Fruit fly (Drosophila melanogaster) whole organism, embryonic: Measurements from ENCODE around the gene CG32544.

Experiments used
- Adf1 ChIP-seq: fragments of 200-800 bp; sonication (Bioruptor generic); IDR thresholded peaks from 2 replicates; pipeline ENCODE4 v1.3.6; 2022; ENCODE audit warnings: missing biosample characterization, missing genetic modification characterization
- Aef1 ChIP-seq: fragments of 200-800 bp; sonication (Bioruptor generic); IDR thresholded peaks from 3 replicates; pipeline ENCODE4 v1.3.6; 2022; ENCODE audit warnings: missing biosample characterization, missing genetic modification characterization
- Asciz ChIP-seq: fragments of 200-800 bp; sonication (Bioruptor generic); optimal IDR thresholded peaks from 2 replicates; lab custom pipeline; 2017; ENCODE audit warnings: missing biosample characterization, mild to moderate bottlenecking, missing genetic modification characterization, missing genetic modification reagents
- CG12769 ChIP-seq: fragments of 200-800 bp; sonication (Bioruptor generic); optimal IDR thresholded peaks from 2 replicates; lab custom pipeline; 2019; ENCODE audit warnings: missing biosample characterization, mild to moderate bottlenecking, missing genetic modification characterization, moderate library complexity
- CG12942 ChIP-seq: fragments of 200-800 bp; sonication (Bioruptor generic); optimal IDR thresholded peaks from 3 replicates; lab custom pipeline; 2016; ENCODE audit warnings: missing biosample characterization, missing genetic modification characterization
- CG13894 ChIP-seq: fragments of 200-800 bp; sonication (Bioruptor generic); optimal IDR thresholded peaks from 3 replicates; lab custom pipeline; 2018; ENCODE audit warnings: missing biosample characterization, mild to moderate bottlenecking, missing genetic modification characterization, moderate library complexity
- CG14965 ChIP-seq: fragments of 200-800 bp; sonication (Bioruptor generic); optimal IDR thresholded peaks from 2 replicates; lab custom pipeline; 2016; ENCODE audit warnings: missing biosample characterization, missing genetic modification characterization, borderline replicate concordance
- CG15514 ChIP-seq: fragments of 200-800 bp; sonication (Bioruptor generic); optimal IDR thresholded peaks from 3 replicates; lab custom pipeline; 2017; ENCODE audit warnings: missing biosample characterization, missing genetic modification characterization, mild to moderate bottlenecking, moderate library complexity, missing genetic modification reagents
- CG1602 ChIP-seq: fragments of 200-800 bp; sonication (Bioruptor generic); optimal IDR thresholded peaks from 3 replicates; lab custom pipeline; 2016; ENCODE audit warnings: missing biosample characterization, missing genetic modification characterization
- CG1647 ChIP-seq: fragments of 200-800 bp; sonication (Bioruptor generic); optimal IDR thresholded peaks from 3 replicates; lab custom pipeline; 2016; ENCODE audit warnings: missing biosample characterization, missing genetic modification characterization
- CG16813 ChIP-seq: fragments of 200-800 bp; sonication (Bioruptor generic); IDR thresholded peaks from 3 replicates; pipeline ENCODE4 v1.3.6; 2022; ENCODE audit warnings: missing biosample characterization, missing genetic modification characterization; ENCODE audit not compliant: partially characterized antibody
- CG1792 ChIP-seq: fragments of 200-800 bp; sonication (Bioruptor generic); optimal IDR thresholded peaks from 2 replicates; lab custom pipeline; 2016; ENCODE audit warnings: missing biosample characterization, missing genetic modification characterization
- CG2712 ChIP-seq: fragments of 200-800 bp; optimal IDR thresholded peaks from 3 replicates; lab custom pipeline; 2019; ENCODE audit warnings: missing biosample characterization, mild to moderate bottlenecking, missing genetic modification characterization, moderate library complexity
- CG32532 ChIP-seq: fragments of 200-800 bp; sonication (Bioruptor generic); IDR thresholded peaks from 2 replicates; pipeline ENCODE4 v1.3.6; 2022; ENCODE audit warnings: missing biosample characterization, missing genetic modification characterization
- CG32767 ChIP-seq: fragments of 200-800 bp; sonication (Bioruptor generic); IDR thresholded peaks from 2 replicates; pipeline ENCODE4 v1.3.6; 2022; ENCODE audit warnings: missing biosample characterization, missing genetic modification characterization
- CG3281 ChIP-seq: fragments of 200-800 bp; sonication (Bioruptor generic); optimal IDR thresholded peaks from 3 replicates; lab custom pipeline; 2017; ENCODE audit warnings: missing biosample characterization, mild to moderate bottlenecking, missing genetic modification characterization
- CG42726 ChIP-seq: fragments of 200-800 bp; sonication (Bioruptor generic); IDR thresholded peaks from 2 replicates; pipeline ENCODE4 v1.3.6; 2022; ENCODE audit warnings: missing biosample characterization, missing genetic modification characterization; ENCODE audit not compliant: partially characterized antibody
- CG4854 ChIP-seq: fragments of 200-800 bp; sonication (Bioruptor generic); optimal IDR thresholded peaks from 2 replicates; lab custom pipeline; 2016; ENCODE audit warnings: missing biosample characterization, missing genetic modification characterization, inconsistent platforms
- CG7745 ChIP-seq: fragments of 200-800 bp; sonication (Bioruptor generic); optimal IDR thresholded peaks from 2 replicates; lab custom pipeline; 2018; ENCODE audit warnings: missing biosample characterization, mild to moderate bottlenecking, missing genetic modification characterization, moderate library complexity
- CG7987 ChIP-seq: fragments of 200-800 bp; sonication (Bioruptor generic); optimal IDR thresholded peaks from 2 replicates; lab custom pipeline; 2018; ENCODE audit warnings: missing biosample characterization, mild to moderate bottlenecking, missing genetic modification characterization, moderate library complexity
- CG8765 ChIP-seq: fragments of 200-800 bp; sonication (Bioruptor generic); IDR thresholded peaks from 2 replicates; pipeline ENCODE4 v1.3.6; 2022; ENCODE audit warnings: missing biosample characterization, missing genetic modification characterization
- CHES-1-like ChIP-seq: fragments of 200-800 bp; sonication (Bioruptor generic); optimal IDR thresholded peaks from 2 replicates; lab custom pipeline; 2016; ENCODE audit warnings: missing biosample characterization, missing genetic modification characterization
- Chrac-16 ChIP-seq: fragments of 200-800 bp; sonication (Bioruptor generic); optimal IDR thresholded peaks from 3 replicates; lab custom pipeline; 2016; ENCODE audit warnings: missing biosample characterization, missing genetic modification characterization
- CrebB ChIP-seq: fragments of 200-800 bp; sonication (Bioruptor generic); optimal IDR thresholded peaks from 3 replicates; lab custom pipeline; 2018; ENCODE audit warnings: missing biosample characterization, mild to moderate bottlenecking, missing genetic modification characterization
- Dip2 ChIP-seq: fragments of 200-800 bp; sonication (Bioruptor generic); IDR thresholded peaks from 2 replicates; pipeline ENCODE4 v1.3.6; 2022; ENCODE audit warnings: missing biosample characterization, missing genetic modification characterization
- Fer1 ChIP-seq: fragments of 200-800 bp; sonication (Bioruptor generic); optimal IDR thresholded peaks from 2 replicates; lab custom pipeline; 2017; ENCODE audit warnings: missing biosample characterization, mild to moderate bottlenecking, missing genetic modification characterization
- Hmr ChIP-seq: fragments of 200-800 bp; sonication (Bioruptor generic); optimal IDR thresholded peaks from 3 replicates; lab custom pipeline; 2017; ENCODE audit warnings: mild to moderate bottlenecking, missing biosample characterization, missing genetic modification reagents, missing genetic modification characterization
- MTF-1 ChIP-seq: fragments of 200-800 bp; sonication (Bioruptor generic); optimal IDR thresholded peaks from 2 replicates; lab custom pipeline; 2018; ENCODE audit warnings: missing biosample characterization, mild to moderate bottlenecking, missing genetic modification characterization, borderline replicate concordance
- Max ChIP-seq: fragments of 200-800 bp; sonication (Bioruptor generic); optimal IDR thresholded peaks from 2 replicates; lab custom pipeline; 2016; ENCODE audit warnings: missing biosample characterization, mild to moderate bottlenecking, missing genetic modification characterization
- Meics ChIP-seq: fragments of 200-800 bp; sonication (Bioruptor generic); optimal IDR thresholded peaks from 2 replicates; lab custom pipeline; 2017; ENCODE audit warnings: missing biosample characterization, mild to moderate bottlenecking, missing genetic modification characterization
- Ptx1 ChIP-seq: fragments of 200-800 bp; sonication (Bioruptor generic); IDR thresholded peaks from 2 replicates; pipeline ENCODE4 v1.3.6; 2022; ENCODE audit warnings: missing biosample characterization, missing genetic modification characterization
- Xbp1 ChIP-seq: fragments of 200-800 bp; sonication (Bioruptor generic); optimal IDR thresholded peaks from 3 replicates; lab custom pipeline; 2016; ENCODE audit warnings: missing biosample characterization, mild to moderate bottlenecking, missing genetic modification characterization
- ap ChIP-seq: fragments of 200-800 bp; sonication (Bioruptor generic); IDR thresholded peaks from 2 replicates; pipeline ENCODE4 v1.3.6; 2022; ENCODE audit warnings: missing biosample characterization, missing genetic modification characterization
- bowl ChIP-seq: fragments of 200-800 bp; sonication (Bioruptor generic); IDR thresholded peaks from 2 replicates; pipeline ENCODE4 v1.3.6; 2022; ENCODE audit warnings: missing biosample characterization, missing genetic modification characterization
- chm ChIP-seq: fragments of 200-800 bp; sonication (Bioruptor generic); IDR thresholded peaks from 2 replicates; pipeline ENCODE4 v1.3.6; 2022; ENCODE audit warnings: missing biosample characterization, missing genetic modification characterization
- esg ChIP-seq: fragments of 200-800 bp; sonication (Bioruptor generic); conservative IDR thresholded peaks from 2 replicates; pipeline ENCODE4 v1.3.6; 2022; ENCODE audit warnings: missing biosample characterization, missing genetic modification characterization
- eyg ChIP-seq: fragments of 200-800 bp; sonication (Bioruptor generic); optimal IDR thresholded peaks from 3 replicates; lab custom pipeline; 2016; ENCODE audit warnings: missing biosample characterization, missing genetic modification characterization
- hb ChIP-seq: fragments of 200-800 bp; sonication (Bioruptor generic); IDR thresholded peaks from 3 replicates; pipeline ENCODE4 v1.3.6; 2022; ENCODE audit warnings: missing biosample characterization, missing genetic modification characterization; ENCODE audit not compliant: partially characterized antibody
- klu ChIP-seq: fragments of 200-800 bp; sonication (Bioruptor generic); IDR thresholded peaks from 2 replicates; pipeline ENCODE4 v1.3.6; 2022; ENCODE audit warnings: missing biosample characterization, missing genetic modification characterization
- pan ChIP-seq, 4 experiments: fragments of >200 bp in 3 of 4; fragments of 200-800 bp in 1 of 4; sonication (Bioruptor generic) in 1 of 4; optimal IDR thresholded peaks in 3 of 4; IDR thresholded peaks in 1 of 4; 2 replicates each; pipeline versions ENCODE4 v1.3.6 to Lab custom; 2017 to 2022; ENCODE audit warnings: missing biosample characterization in 2 of 4, missing genetic modification characterization in 2 of 4, mixed read lengths in 1 of 4
- pb ChIP-seq: fragments of 200-800 bp; sonication (Bioruptor generic); optimal IDR thresholded peaks from 3 replicates; lab custom pipeline; 2016; ENCODE audit warnings: missing biosample characterization, missing genetic modification characterization
- pho ChIP-seq: fragments of 200-800 bp; sonication (Bioruptor generic); optimal IDR thresholded peaks from 2 replicates; lab custom pipeline; 2016; ENCODE audit warnings: missing biosample characterization, missing genetic modification characterization
- psq ChIP-seq: fragments of 200-800 bp; sonication (Bioruptor generic); optimal IDR thresholded peaks from 2 replicates; lab custom pipeline; 2017; ENCODE audit warnings: missing biosample characterization, missing genetic modification characterization
- ro ChIP-seq: fragments of 200-800 bp; sonication (Bioruptor generic); IDR thresholded peaks from 2 replicates; pipeline ENCODE4 v1.3.6; 2022; ENCODE audit warnings: missing biosample characterization, missing genetic modification characterization
- row ChIP-seq: fragments of 200-800 bp; sonication (Bioruptor generic); IDR thresholded peaks from 3 replicates; pipeline ENCODE4 v1.3.6; 2022; ENCODE audit warnings: missing biosample characterization, missing genetic modification characterization
- sd ChIP-seq: fragments of 200-800 bp; sonication (Bioruptor generic); optimal IDR thresholded peaks from 3 replicates; lab custom pipeline; 2018; ENCODE audit warnings: missing biosample characterization, mild to moderate bottlenecking, missing genetic modification characterization, moderate library complexity
- sima ChIP-seq: fragments of 200-800 bp; sonication (Bioruptor generic); optimal IDR thresholded peaks from 2 replicates; lab custom pipeline; 2016; ENCODE audit warnings: missing biosample characterization, missing genetic modification characterization
- wek ChIP-seq: fragments of 200-800 bp; sonication (Bioruptor generic); optimal IDR thresholded peaks from 3 replicates; lab custom pipeline; 2018; ENCODE audit warnings: missing biosample characterization, mild to moderate bottlenecking, missing genetic modification characterization, moderate library complexity
- wor ChIP-seq: fragments of 200-800 bp; sonication (Bioruptor generic); IDR thresholded peaks from 2 replicates; pipeline ENCODE4 v1.3.6; 2022; ENCODE audit warnings: missing biosample characterization, missing genetic modification characterization
- zf30C ChIP-seq: fragments of 200-800 bp; sonication (Bioruptor generic); optimal IDR thresholded peaks from 3 replicates; lab custom pipeline; 2018; ENCODE audit warnings: missing biosample characterization, mild to moderate bottlenecking, missing genetic modification characterization
- zfh1 ChIP-seq: fragments of 200-800 bp; sonication (Bioruptor generic); IDR thresholded peaks from 3 replicates; pipeline ENCODE4 v1.3.6; 2022; ENCODE audit warnings: missing biosample characterization, missing genetic modification characterization

Gene CG32544

dm6 chrX:18857916-18858315 is 2.2 kb upstream of the CG32544 start, which contains the start of gene Usp39 (continued):
- peak; percentile 20 for TF ChIP-seq Chrac-16
- no peak for TF ChIP-seq CG12769 (tag; lab: Kevin White, UChicago)
- peak; percentile 24; the same call in 1 of the 2 replicates for TF ChIP-seq Ptx1 (GFP tag; lab: Robert Waterston, UW)
- TF ChIP-seq CG7745 = no peak
- no peak for TF ChIP-seq pan (optimal IDR thresholded peaks at IDR 0.05; lab: Kevin White, UChicago)
- peak in 1 of 2 experiments; percentile 19 for TF ChIP-seq pan (GFP tag; optimal IDR thresholded peaks at IDR 0.05 in 1 of 2, IDR thresholded peaks at IDR 0.05 in 1 of 2)
- peak; percentile 32 for TF ChIP-seq CG2712 (tag; lab: Kevin White, UChicago)
- TF ChIP-seq wek = no peak
- TF ChIP-seq row (GFP tag; lab: Robert Waterston, UW) = peak; percentile 80
- TF ChIP-seq eyg (GFP tag; lab: Kevin White, UChicago) = no peak
- TF ChIP-seq klu (GFP tag; lab: Robert Waterston, UW) = no peak
- TF ChIP-seq zfh1 = no peak; the same call in 2 of the 3 replicates
- TF ChIP-seq CG16813 (GFP tag; lab: Robert Waterston, UW) = peak; percentile 59
- TF ChIP-seq CG32532 (GFP tag; lab: Robert Waterston, UW) = 0 out of 2 replicates have a peak, but pooled peaks have one; percentile 23
- TF ChIP-seq zf30C (GFP tag; lab: Kevin White, UChicago) = no peak
- TF ChIP-seq CrebB (tag; lab: Kevin White, UChicago) = no peak
- TF ChIP-seq pho = no peak
- no peak for TF ChIP-seq sima (GFP tag; lab: Kevin White, UChicago)
- TF ChIP-seq pb (GFP tag; lab: Kevin White, UChicago) = no peak
- no peak for TF ChIP-seq CG42726
- peak; percentile 50 for TF ChIP-seq Xbp1 (GFP tag; lab: Kevin White, UChicago)
- no peak for TF ChIP-seq ro (GFP tag; lab: Robert Waterston, UW)
- no peak for TF ChIP-seq wor (GFP tag; lab: Robert Waterston, UW)
- no peak for TF ChIP-seq CG3281
- TF ChIP-seq Asciz (GFP tag; lab: Kevin White, UChicago) = no peak
- TF ChIP-seq bowl (GFP tag; lab: Robert Waterston, UW) = no peak
- TF ChIP-seq CG1792 (GFP tag; lab: Kevin White, UChicago) = no peak
- TF ChIP-seq Hmr (GFP tag; lab: Kevin White, UChicago) = no peak
- no peak for TF ChIP-seq CG1647 (GFP tag; lab: Kevin White, UChicago)
- TF ChIP-seq CG7987 (GFP tag; lab: Kevin White, UChicago) = no peak
- TF ChIP-seq MTF-1 (GFP tag; lab: Kevin White, UChicago) = no peak
- no peak for TF ChIP-seq Aef1
- TF ChIP-seq Dip2 (GFP tag; lab: Robert Waterston, UW) = no peak
- TF ChIP-seq Adf1 (GFP tag; lab: Robert Waterston, UW) = no peak
- no peak for TF ChIP-seq Max (GFP tag; lab: Kevin White, UChicago)
- TF ChIP-seq Meics (GFP tag; lab: Kevin White, UChicago) = no peak
- TF ChIP-seq CG13894 (tag; lab: Kevin White, UChicago) = no peak
- TF ChIP-seq Fer1 (GFP tag; lab: Kevin White, UChicago) = no peak
- TF ChIP-seq sd (tag; lab: Kevin White, UChicago) = no peak
- TF ChIP-seq CG14965 = no peak
- no peak for TF ChIP-seq CG4854 (GFP tag; lab: Kevin White, UChicago)
- TF ChIP-seq ap (GFP tag; lab: Robert Waterston, UW) = no peak
- no peak for TF ChIP-seq CG8765 (GFP tag; lab: Robert Waterston, UW)
- no peak for TF ChIP-seq psq (GFP tag; lab: Kevin White, UChicago)
- no peak for TF ChIP-seq CG32767
- TF ChIP-seq CG1602 = peak; percentile 18
- TF ChIP-seq chm (GFP tag; lab: Robert Waterston, UW) = no peak
- peak; percentile 56 for TF ChIP-seq CG15514 (GFP tag; lab: Kevin White, UChicago)
- TF ChIP-seq esg (GFP tag; lab: Robert Waterston, UW) = no peak
- no peak for TF ChIP-seq CG12942
- TF ChIP-seq hb (GFP tag; lab: Robert Waterston, UW) = 0 out of 3 replicates have a peak, but pooled peaks have one; percentile 53
- TF ChIP-seq CHES-1-like (GFP tag; lab: Kevin White, UChicago) = peak; percentile 19
